Worm (Caenorhabditis elegans): ENCODE measurements around the gene hlh-12.

DNA sequence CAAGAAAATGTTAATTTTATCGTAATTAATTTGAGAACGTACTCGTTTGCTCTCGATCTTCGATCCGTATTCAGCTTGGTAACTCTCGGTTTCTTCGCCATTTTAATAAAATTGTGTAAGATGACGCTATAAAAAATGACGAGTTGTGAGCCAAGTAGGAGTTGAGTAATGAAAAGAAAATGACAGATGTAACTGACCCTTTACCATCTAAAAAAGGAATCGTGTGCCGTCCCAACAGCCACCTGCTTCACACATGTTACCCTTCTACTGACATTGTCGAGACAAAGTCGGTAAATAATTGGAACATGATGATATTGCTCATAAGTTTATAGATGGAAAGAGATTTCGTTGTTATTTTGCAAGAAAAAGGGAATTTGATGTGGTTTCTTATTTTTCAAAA, at the start of gene hlh-12:
- no peak for TF ChIP-seq F49E8.2 (tag; optimal IDR thresholded peaks at IDR 0.05; ENCODE audit: insufficient read depth)
- no peak for TF ChIP-seq efl-1 (GFP tag; optimal IDR thresholded peaks at IDR 0.05)
- no peak for TF ChIP-seq dpl-1 (GFP tag; optimal IDR thresholded peaks at IDR 0.05)
- no peak for TF ChIP-seq F22D6.2 (tag; optimal IDR thresholded peaks at IDR 0.05)
- no peak for TF ChIP-seq ama-1 (optimal IDR thresholded peaks at IDR 0.05)
- TF ChIP-seq ama-1 (GFP tag; optimal IDR thresholded peaks at IDR 0.05): no peak
- no peak for TF ChIP-seq sea-2 (GFP tag; IDR thresholded peaks at IDR 0.05)
- no peak for TF ChIP-seq fkh-3 (tag; optimal IDR thresholded peaks at IDR 0.05)

Data from whole organism, young adult.